Fruit fly (Drosophila melanogaster) whole organism: Measurements from ENCODE around the gene CG9953.

Source experiments
- CG8478 ChIP-seq: fragments of >200 bp; optimal IDR thresholded peaks from 2 replicates; lab custom pipeline; 2018; ENCODE audit warnings: inconsistent platforms
- EcR ChIP-seq, 2 experiments: fragments of >200 bp; optimal IDR thresholded peaks; 2 replicates each; lab custom pipeline; 2017; ENCODE audit warnings: missing biosample characterization in 2 of 2, missing genetic modification characterization in 2 of 2, missing genetic modification reagents in 2 of 2
- psq ChIP-seq: fragments of >200 bp; optimal IDR thresholded peaks from 2 replicates; lab custom pipeline; 2017

DNA sequence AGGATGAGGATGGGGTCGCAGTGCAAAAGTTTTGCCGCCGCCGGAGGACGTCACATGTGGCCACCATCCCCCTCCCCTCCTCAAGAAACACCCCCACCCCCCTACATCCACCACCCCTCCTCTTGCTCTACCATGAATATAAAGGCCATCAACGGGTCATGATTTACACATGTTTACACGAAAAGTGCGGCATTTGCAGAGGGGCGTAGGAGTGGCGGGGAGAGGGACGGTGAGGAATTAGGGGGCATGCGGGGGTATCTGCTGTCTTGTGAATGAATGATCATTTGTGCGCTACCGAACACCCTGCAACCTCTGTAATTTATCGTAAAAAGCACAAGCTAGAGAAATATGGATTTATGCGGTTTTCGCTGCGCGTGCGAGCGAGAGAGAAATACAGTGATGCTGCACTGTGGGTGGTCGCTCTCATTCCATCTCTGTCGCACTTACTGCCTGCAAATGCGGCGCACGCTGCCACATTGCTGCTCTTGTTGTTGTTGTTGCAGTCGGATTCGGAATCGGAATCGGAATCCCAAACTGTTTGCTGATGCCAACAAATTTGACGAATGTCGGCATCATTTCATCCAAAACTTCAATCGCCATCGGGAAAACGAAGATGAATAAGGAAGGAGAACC, 11.8 kb downstream of the CG9953 start:
- TF ChIP-seq CG8478 (lab: Kevin White, UChicago) (no peak), EcR (GFP tag; optimal IDR thresholded peaks at IDR 0.05; lab: Kevin White, UChicago) (no peak), psq (lab: Kevin White, UChicago) (no peak)
